Fruit fly (Drosophila melanogaster): ENCODE data around the gene CG3769.

The CG3769 gene

DNA sequence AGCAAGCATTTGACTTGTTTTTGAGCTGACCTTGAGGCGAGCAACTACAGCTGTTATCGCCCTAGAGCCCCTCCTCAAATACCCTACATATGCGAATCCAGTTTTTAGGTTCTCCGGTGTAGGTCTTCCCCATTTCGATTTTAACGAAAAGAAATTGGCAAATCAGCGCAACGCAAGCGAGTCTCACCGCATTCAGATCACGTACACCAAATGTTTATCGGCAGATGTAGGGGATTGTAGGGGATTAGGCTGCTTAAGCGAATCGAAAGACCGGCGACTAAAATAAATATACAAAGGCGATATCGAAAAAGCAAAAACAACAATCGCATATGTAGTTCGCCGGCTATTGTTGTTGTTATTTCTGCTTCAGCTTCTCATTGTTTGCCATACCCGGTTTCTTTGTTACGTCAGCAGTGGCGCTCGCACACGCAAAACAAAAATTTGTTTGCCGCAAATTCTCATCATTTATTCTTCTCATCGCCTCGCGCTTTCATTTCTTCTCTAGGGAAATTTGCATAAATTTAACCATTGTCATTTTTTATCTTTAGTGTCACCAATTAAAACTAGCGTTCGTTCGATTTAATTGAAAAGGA lies 47.1 kb upstream of the CG3769 start (continued):
- TF ChIP-seq CG11504 (tag; optimal IDR thresholded peaks at IDR 0.05) (peak; percentile 67), croc (GFP tag; conservative IDR thresholded peaks at IDR 0.05) (no peak), zfh2 (GFP tag; optimal IDR thresholded peaks at IDR 0.05) (peak; percentile 92), yki (optimal IDR thresholded peaks at IDR 0.05) (no peak), sug (tag; optimal IDR thresholded peaks at IDR 0.05) (peak; percentile 39), ssp (GFP tag; IDR thresholded peaks at IDR 0.05) (no peak), gfzf (GFP tag; optimal IDR thresholded peaks at IDR 0.05) (no peak), slbo (GFP tag; IDR thresholded peaks at IDR 0.05) (peak; percentile 90), CG10462 (GFP tag; optimal IDR thresholded peaks at IDR 0.05) (no peak), CG9876 (GFP tag; optimal IDR thresholded peaks at IDR 0.05) (peak; percentile 65), CG3065 (GFP tag; optimal IDR thresholded peaks at IDR 0.05) (no peak), pb (GFP tag; optimal IDR thresholded peaks at IDR 0.05) (peak; percentile 66), stwl (tag; optimal IDR thresholded peaks at IDR 0.05) (no peak), CG9609 (GFP tag; optimal IDR thresholded peaks at IDR 0.05) (peak; percentile 65), Taf1 (GFP tag; IDR thresholded peaks at IDR 0.05) (peak; percentile 38; the same call in 1 of the 2 replicates), Dek (tag; optimal IDR thresholded peaks at IDR 0.05) (peak; percentile 69), CG2199 (GFP tag; IDR thresholded peaks at IDR 0.05) (no peak), CG31224 (GFP tag; IDR thresholded peaks at IDR 0.05) (peak; percentile 51; the same call in 1 of the 2 replicates), hth (optimal IDR thresholded peaks at IDR 0.05) (no peak), Side (GFP tag; optimal IDR thresholded peaks at IDR 0.05) (peak; percentile 67), MESR4 (GFP tag; optimal IDR thresholded peaks at IDR 0.05) (no peak), Hr51 (GFP tag; optimal IDR thresholded peaks at IDR 0.05) (peak; percentile 53 to 58), Xrp1 (GFP tag; IDR thresholded peaks at IDR 0.05) (peak; percentile 29; the same call in 1 of the 2 replicates), CG30431 (GFP tag; optimal IDR thresholded peaks at IDR 0.05) (peak; percentile 48), zen (tag; optimal IDR thresholded peaks at IDR 0.05) (peak; percentile 21), CG10366 (GFP tag; IDR thresholded peaks at IDR 0.05) (peak; percentile 58), chinmo (GFP tag; IDR thresholded peaks at IDR 0.05; ENCODE audit: partially characterized antibody) (no peak), inv (GFP tag; IDR thresholded peaks at IDR 0.05; ENCODE audit: partially characterized antibody) (no peak), bowl (GFP tag; IDR thresholded peaks at IDR 0.05) (no peak), eyg (GFP tag; optimal IDR thresholded peaks at IDR 0.05) (peak; percentile 53), CG5953 (GFP tag; IDR thresholded peaks at IDR 0.05) (no peak), al (GFP tag; IDR thresholded peaks at IDR 0.05) (peak; percentile 74), CG4404 (GFP tag; IDR thresholded peaks at IDR 0.05) (peak; percentile 57), GATAe (GFP tag; conservative IDR thresholded peaks at IDR 0.05) (0 out of 2 replicates have a peak, but pooled peaks have one; percentile 23), CG1792 (GFP tag; optimal IDR thresholded peaks at IDR 0.05) (peak; percentile 64), Sox102F (GFP tag; optimal IDR thresholded peaks at IDR 0.05) (peak; percentile 55), nerfin-1 (tag; optimal IDR thresholded peaks at IDR 0.05) (no peak), Pdp1 (GFP tag; optimal IDR thresholded peaks at IDR 0.05) (peak; percentile 63 to 91), vfl (GFP tag; optimal IDR thresholded peaks at IDR 0.05) (peak; percentile 81), CG18619 (GFP tag; optimal IDR thresholded peaks at IDR 0.05) (peak; percentile 69), CG15269 (tag; optimal IDR thresholded peaks at IDR 0.05) (peak; percentile 72), pan (optimal IDR thresholded peaks at IDR 0.05) (no peak), pan (GFP tag; optimal IDR thresholded peaks at IDR 0.05 in 1 of 2, IDR thresholded peaks at IDR 0.05 in 1 of 2) (peak in 1 of 2 experiments; percentile 81), CG10431 (GFP tag; optimal IDR thresholded peaks at IDR 0.05) (no peak), CG15011 (GFP tag; optimal IDR thresholded peaks at IDR 0.05) (no peak), z (GFP tag; IDR thresholded peaks at IDR 0.05) (no peak), Bgb (GFP tag; IDR thresholded peaks at IDR 0.05; ENCODE audit: partially characterized antibody) (no peak), ttk (GFP tag; IDR thresholded peaks at IDR 0.05) (0 out of 2 replicates have a peak, but pooled peaks have one; percentile 16), Poxn (GFP tag; IDR thresholded peaks at IDR 0.05) (no peak), Hand (GFP tag; optimal IDR thresholded peaks at IDR 0.05) (no peak), ash1 (GFP tag; optimal IDR thresholded peaks at IDR 0.05) (no peak)
